Fruit fly (Drosophila melanogaster) whole organism, embryonic: ENCODE results near the gene Pk34A.

Source experiments
- Abd-B ChIP-seq: fragments of 200-800 bp; sonication (Bioruptor generic); optimal IDR thresholded peaks from 2 replicates; lab custom pipeline; 2018; ENCODE audit warnings: missing biosample characterization, mild to moderate bottlenecking, missing genetic modification characterization, moderate library complexity
- Ada2b ChIP-seq: fragments of 200-800 bp; sonication (Bioruptor generic); IDR thresholded peaks from 2 replicates; pipeline ENCODE4 v1.3.6; 2022; ENCODE audit warnings: missing biosample characterization, missing genetic modification characterization
- Atf-2 ChIP-seq: fragments of 200-800 bp; sonication (Bioruptor generic); optimal IDR thresholded peaks from 2 replicates; lab custom pipeline; 2016; ENCODE audit warnings: missing biosample characterization, missing genetic modification characterization
- BtbVII ChIP-seq: fragments of 200-800 bp; sonication (Bioruptor generic); optimal IDR thresholded peaks from 3 replicates; lab custom pipeline; 2017; ENCODE audit warnings: missing biosample characterization, mild to moderate bottlenecking, missing genetic modification characterization
- CG1024 ChIP-seq: fragments of 200-800 bp; sonication (Bioruptor generic); IDR thresholded peaks from 2 replicates; pipeline ENCODE4 v1.3.6; 2022; ENCODE audit warnings: missing biosample characterization, missing genetic modification characterization
- CG10321 ChIP-seq: fragments of 200-800 bp; sonication (Bioruptor generic); IDR thresholded peaks from 2 replicates; pipeline ENCODE4 v1.3.6; 2022; ENCODE audit warnings: missing biosample characterization, missing genetic modification characterization
- CG11504 ChIP-seq: fragments of 200-800 bp; sonication (Bioruptor generic); optimal IDR thresholded peaks from 3 replicates; lab custom pipeline; 2019; ENCODE audit warnings: missing biosample characterization, mild to moderate bottlenecking, missing genetic modification characterization, moderate library complexity
- CG12071 ChIP-seq: fragments of 200-800 bp; sonication (Bioruptor generic); optimal IDR thresholded peaks from 3 replicates; lab custom pipeline; 2018; ENCODE audit warnings: missing biosample characterization, mild to moderate bottlenecking, missing genetic modification characterization
- CG13624 ChIP-seq: fragments of 200-800 bp; sonication (Bioruptor generic); optimal IDR thresholded peaks from 2 replicates; lab custom pipeline; 2016; ENCODE audit warnings: missing biosample characterization, missing genetic modification characterization
- CG14441 ChIP-seq: fragments of 200-800 bp; sonication (Bioruptor generic); IDR thresholded peaks from 2 replicates; pipeline ENCODE4 v1.3.6; 2022; ENCODE audit warnings: missing biosample characterization, missing genetic modification characterization
- CG14965 ChIP-seq: fragments of 200-800 bp; sonication (Bioruptor generic); optimal IDR thresholded peaks from 2 replicates; lab custom pipeline; 2016; ENCODE audit warnings: missing biosample characterization, missing genetic modification characterization, borderline replicate concordance
- CG16813 ChIP-seq: fragments of 200-800 bp; sonication (Bioruptor generic); IDR thresholded peaks from 3 replicates; pipeline ENCODE4 v1.3.6; 2022; ENCODE audit warnings: missing biosample characterization, missing genetic modification characterization; ENCODE audit not compliant: partially characterized antibody
- CG1792 ChIP-seq: fragments of 200-800 bp; sonication (Bioruptor generic); optimal IDR thresholded peaks from 2 replicates; lab custom pipeline; 2016; ENCODE audit warnings: missing biosample characterization, missing genetic modification characterization
- CG1832 ChIP-seq: fragments of 200-800 bp; sonication (Bioruptor generic); optimal IDR thresholded peaks from 2 replicates; lab custom pipeline; 2017; ENCODE audit warnings: missing biosample characterization, mild to moderate bottlenecking, missing genetic modification characterization, inconsistent platforms
- CG18476 ChIP-seq: fragments of 200-800 bp; sonication (Bioruptor generic); optimal IDR thresholded peaks from 2 replicates; lab custom pipeline; 2016; ENCODE audit warnings: missing biosample characterization, mild to moderate bottlenecking, missing genetic modification characterization
- CG18599 ChIP-seq: fragments of 200-800 bp; sonication (Bioruptor generic); optimal IDR thresholded peaks from 3 replicates; lab custom pipeline; 2017; ENCODE audit warnings: missing biosample characterization, missing genetic modification characterization, mild to moderate bottlenecking, moderate library complexity, missing genetic modification reagents
- CG18619 ChIP-seq: fragments of 200-800 bp; sonication (Bioruptor generic); optimal IDR thresholded peaks from 3 replicates; lab custom pipeline; 2017; ENCODE audit warnings: missing biosample characterization, mild to moderate bottlenecking, missing genetic modification characterization
- CG3726 ChIP-seq: fragments of 200-800 bp; sonication (Bioruptor generic); IDR thresholded peaks from 3 replicates; pipeline ENCODE4, ENCODE4 v1.3.6; 2022; ENCODE audit warnings: missing biosample characterization, missing genetic modification characterization
- CG3995 ChIP-seq: fragments of 200-800 bp; sonication (Bioruptor generic); optimal IDR thresholded peaks from 3 replicates; lab custom pipeline; 2016; ENCODE audit warnings: missing biosample characterization, missing genetic modification characterization
- CG43689 ChIP-seq: fragments of 200-800 bp; sonication (Bioruptor generic); IDR thresholded peaks from 2 replicates; pipeline ENCODE4 v1.3.6; 2022; ENCODE audit warnings: missing biosample characterization, missing genetic modification characterization
- CG4730 ChIP-seq: fragments of 200-800 bp; sonication (Bioruptor generic); IDR thresholded peaks from 2 replicates; pipeline ENCODE4 v1.3.6; 2022; ENCODE audit warnings: missing biosample characterization, missing genetic modification characterization
- CG6813 ChIP-seq: fragments of 200-800 bp; sonication (Bioruptor generic); optimal IDR thresholded peaks from 2 replicates; lab custom pipeline; 2017; ENCODE audit warnings: missing biosample characterization, missing genetic modification characterization, mild to moderate bottlenecking, moderate library complexity, missing genetic modification reagents
- CG8388 ChIP-seq: fragments of 200-800 bp; sonication (Bioruptor generic); optimal IDR thresholded peaks from 2 replicates; lab custom pipeline; 2019; ENCODE audit warnings: missing biosample characterization, mild to moderate bottlenecking, missing genetic modification characterization, moderate library complexity
- CG8944 ChIP-seq: fragments of 200-800 bp; sonication (Bioruptor generic); optimal IDR thresholded peaks from 3 replicates; lab custom pipeline; 2016; ENCODE audit warnings: missing biosample characterization, missing genetic modification characterization
- GATAe ChIP-seq: fragments of 200-800 bp; sonication (Bioruptor generic); conservative IDR thresholded peaks from 2 replicates; pipeline ENCODE4 v1.3.6; 2022; ENCODE audit warnings: missing biosample characterization, missing genetic modification characterization
- Gug ChIP-seq: fragments of 200-800 bp; sonication (Bioruptor generic); IDR thresholded peaks from 4 replicates; pipeline ENCODE4 v1.3.6; 2022; ENCODE audit warnings: missing biosample characterization, missing genetic modification characterization
- HmgZ ChIP-seq: fragments of 200-800 bp; sonication (Bioruptor generic); optimal IDR thresholded peaks from 2 replicates; lab custom pipeline; 2018; ENCODE audit warnings: missing biosample characterization, mild to moderate bottlenecking, missing genetic modification characterization
- MTF-1 ChIP-seq: fragments of 200-800 bp; sonication (Bioruptor generic); optimal IDR thresholded peaks from 2 replicates; lab custom pipeline; 2018; ENCODE audit warnings: missing biosample characterization, mild to moderate bottlenecking, missing genetic modification characterization, borderline replicate concordance
- Oaz ChIP-seq: fragments of 200-800 bp; sonication (Bioruptor generic); IDR thresholded peaks from 2 replicates; pipeline ENCODE4 v1.3.6; 2022; ENCODE audit warnings: missing biosample characterization, missing genetic modification characterization
- Stat92E ChIP-seq, 3 experiments: fragments of >200 bp in 2 of 3; fragments of 200-800 bp in 1 of 3; sonication (Bioruptor generic) in 1 of 3; optimal IDR thresholded peaks; 2 replicates each; lab custom pipeline; 2017 to 2019; ENCODE audit warnings: missing biosample characterization in 3 of 3, missing genetic modification characterization in 3 of 3, mild to moderate bottlenecking in 1 of 3, moderate library complexity in 1 of 3
- Taf1 ChIP-seq: fragments of 200-800 bp; sonication (Bioruptor generic); IDR thresholded peaks from 2 replicates; pipeline ENCODE4 v1.3.6; 2022; ENCODE audit warnings: missing biosample characterization, missing genetic modification characterization
- Trl ChIP-seq, 3 experiments: fragments of >200 bp in 2 of 3; fragments of 200-800 bp in 1 of 3; sonication (Bioruptor generic) in 1 of 3; optimal IDR thresholded peaks; 2 replicates in 1 of 3; 3 replicates in 2 of 3; lab custom pipeline; 2016 to 2017; ENCODE audit warnings: missing biosample characterization in 1 of 3, missing genetic modification characterization in 1 of 3
- abd-A ChIP-seq: fragments of 200-800 bp; sonication (Bioruptor generic); optimal IDR thresholded peaks from 3 replicates; lab custom pipeline; 2019; ENCODE audit warnings: missing biosample characterization, mild to moderate bottlenecking, missing genetic modification characterization, moderate library complexity
- ara ChIP-seq: fragments of 200-800 bp; sonication (Bioruptor generic); IDR thresholded peaks from 2 replicates; pipeline ENCODE4 v1.3.6; 2022; ENCODE audit warnings: missing biosample characterization, missing genetic modification characterization
- bsh ChIP-seq, 2 experiments: fragments of 200-800 bp; sonication (Bioruptor generic); optimal IDR thresholded peaks; 2 replicates each; lab custom pipeline; 2017 to 2018; ENCODE audit warnings: mild to moderate bottlenecking in 2 of 2, missing biosample characterization in 2 of 2, missing genetic modification characterization in 2 of 2, moderate library complexity in 1 of 2
- crc ChIP-seq: fragments of 200-800 bp; sonication (Bioruptor generic); optimal IDR thresholded peaks from 2 replicates; lab custom pipeline; 2016; ENCODE audit warnings: missing biosample characterization, missing genetic modification characterization
- exex ChIP-seq: fragments of 200-800 bp; sonication (Bioruptor generic); optimal IDR thresholded peaks from 4 replicates; lab custom pipeline; 2018; ENCODE audit warnings: missing biosample characterization, mild to moderate bottlenecking, missing genetic modification characterization, moderate library complexity
- gt ChIP-seq: fragments of 200-800 bp; sonication (Bioruptor generic); IDR thresholded peaks from 2 replicates; pipeline ENCODE4 v1.3.6; 2022; ENCODE audit warnings: missing biosample characterization, missing genetic modification characterization
- ken ChIP-seq: fragments of 200-800 bp; sonication (Bioruptor generic); IDR thresholded peaks from 3 replicates; pipeline ENCODE4 v1.3.6; 2022; ENCODE audit warnings: missing biosample characterization, missing genetic modification characterization
- mld ChIP-seq: fragments of 200-800 bp; sonication (Bioruptor generic); IDR thresholded peaks from 3 replicates; pipeline ENCODE4 v1.3.6; 2022; ENCODE audit warnings: missing biosample characterization, missing genetic modification characterization; ENCODE audit not compliant: partially characterized antibody
- row ChIP-seq: fragments of 200-800 bp; sonication (Bioruptor generic); IDR thresholded peaks from 3 replicates; pipeline ENCODE4 v1.3.6; 2022; ENCODE audit warnings: missing biosample characterization, missing genetic modification characterization
- run ChIP-seq: fragments of 200-800 bp; sonication (Bioruptor generic); optimal IDR thresholded peaks from 3 replicates; lab custom pipeline; 2018; ENCODE audit warnings: missing biosample characterization, mild to moderate bottlenecking, missing genetic modification characterization
- salm ChIP-seq: fragments of 200-800 bp; sonication (Bioruptor generic); optimal IDR thresholded peaks from 2 replicates; lab custom pipeline; 2018; ENCODE audit warnings: missing biosample characterization, mild to moderate bottlenecking, missing genetic modification characterization
- sc ChIP-seq, 3 experiments: fragments of >200 bp in 2 of 3; fragments of 200-800 bp in 1 of 3; sonication (Bioruptor generic) in 1 of 3; optimal IDR thresholded peaks; 2 replicates in 2 of 3; 3 replicates in 1 of 3; lab custom pipeline; 2017; ENCODE audit warnings: mild to moderate bottlenecking in 1 of 3, missing biosample characterization in 1 of 3, missing genetic modification characterization in 1 of 3, missing genetic modification reagents in 1 of 3
- sna ChIP-seq: fragments of 200-800 bp; sonication (Bioruptor generic); IDR thresholded peaks from 2 replicates; pipeline ENCODE4 v1.3.6; 2022; ENCODE audit warnings: missing biosample characterization, missing genetic modification characterization; ENCODE audit not compliant: partially characterized antibody
- ttk ChIP-seq: fragments of 200-800 bp; sonication (Bioruptor generic); IDR thresholded peaks from 2 replicates; pipeline ENCODE4 v2.1.2; 2022; ENCODE audit warnings: missing biosample characterization, missing genetic modification characterization

Gene Pk34A

dm6 chr2L:13176123-13176522 lies 17.5 kb downstream of the Pk34A start, which contains the start of gene CG43925:
CG43925 (plus strand) TSS chr2L:13176423.
- TF ChIP-seq CG13624 (no peak), ken (GFP tag; lab: Robert Waterston, UW) (0 out of 3 replicates have a peak, but pooled peaks have one; percentile 23), mld (no peak), CG1832 (GFP tag; lab: Kevin White, UChicago) (no peak)

DNA sequence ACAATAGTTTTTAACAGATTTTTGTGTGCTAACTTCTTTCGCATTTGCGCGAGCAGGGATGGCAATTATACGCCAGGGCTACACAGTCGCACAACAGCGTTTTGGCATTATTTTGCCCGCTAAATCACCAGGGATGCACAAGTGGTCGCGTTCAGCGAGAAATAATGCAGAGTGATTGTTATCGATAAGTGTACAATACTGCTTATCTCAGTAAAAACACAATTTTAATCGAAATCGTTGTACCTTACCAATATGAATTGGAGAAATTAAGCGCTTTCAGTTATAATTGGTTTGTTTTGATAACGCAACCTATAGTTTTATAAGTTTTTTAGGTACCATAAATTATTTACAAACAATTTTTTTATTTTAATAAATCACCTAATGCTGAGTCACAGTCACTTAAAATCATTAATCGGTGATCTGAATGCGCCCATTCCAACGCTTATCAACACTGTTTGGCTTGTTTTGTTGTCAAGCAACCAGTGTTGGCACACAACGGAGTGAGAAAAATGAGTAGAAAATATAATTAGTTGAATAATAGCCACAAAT lies 18.2 kb downstream of the Pk34A start, which contains the start of the genes Sfmbt and CG5439:
Gene Sfmbt (minus strand): TSS at position 85 of the 549 bp plus-strand sequence.
Gene CG5439 (plus strand): TSS at position 450 of the 549 bp plus-strand sequence.
- TF ChIP-seq ttk (peak; percentile 30; the same call in 1 of the 2 replicates), bsh (GFP tag; optimal IDR thresholded peaks at IDR 0.05; lab: Kevin White, UChicago) (peak in 1 of 2 experiments; percentile 50), Oaz (GFP tag; lab: Robert Waterston, UW) (peak; percentile 9; the same call in 1 of the 2 replicates), CG6813 (no peak), ara (GFP tag; lab: Robert Waterston, UW) (no peak), Stat92E (GFP tag; optimal IDR thresholded peaks at IDR 0.05; lab: Kevin White, UChicago) (peak in 1 of 3 experiments; percentile 30), CG1024 (GFP tag; lab: Robert Waterston, UW) (no peak; the same call in 1 of the 2 replicates), CG18619 (GFP tag; lab: Kevin White, UChicago) (peak; percentile 75), CG12071 (GFP tag; lab: Kevin White, UChicago) (no peak), CG10321 (no peak), HmgZ (tag; lab: Kevin White, UChicago) (peak; percentile 84), CG18476 (GFP tag; lab: Kevin White, UChicago) (peak; percentile 76), Taf1 (no peak; the same call in 1 of the 2 replicates), BtbVII (peak; percentile 9), CG8388 (GFP tag; lab: Kevin White, UChicago) (peak; percentile 65), GATAe (GFP tag; lab: Robert Waterston, UW) (peak; percentile 22; the same call in 1 of the 2 replicates), gt (GFP tag; lab: Robert Waterston, UW) (peak; percentile 15; the same call in 1 of the 2 replicates), Gug (GFP tag; lab: Robert Waterston, UW) (peak; percentile 88), Trl (optimal IDR thresholded peaks at IDR 0.05; lab: Kevin White, UChicago) (no peak), Trl (GFP tag; optimal IDR thresholded peaks at IDR 0.05; lab: Kevin White, UChicago) (peak; percentile 82), CG43689 (no peak), abd-A (tag; lab: Kevin White, UChicago) (no peak), exex (tag; lab: Kevin White, UChicago) (no peak), Abd-B (no peak), MTF-1 (GFP tag; lab: Kevin White, UChicago) (no peak), CG4730 (GFP tag; lab: Robert Waterston, UW) (no peak), CG1792 (GFP tag; lab: Kevin White, UChicago) (peak; percentile 31), sc (optimal IDR thresholded peaks at IDR 0.05; lab: Kevin White, UChicago) (no peak), sc (GFP tag; optimal IDR thresholded peaks at IDR 0.05; lab: Kevin White, UChicago) (no peak), CG14965 (GFP tag; lab: Kevin White, UChicago) (no peak), Atf-2 (GFP tag; lab: Kevin White, UChicago) (peak; percentile 66), row (peak; percentile 94), salm (tag; lab: Kevin White, UChicago) (peak; percentile 5), CG16813 (GFP tag; lab: Robert Waterston, UW) (peak; percentile 53; the same call in 2 of the 3 replicates), run (tag; lab: Kevin White, UChicago) (no peak), CG14441 (GFP tag; lab: Robert Waterston, UW) (peak; percentile 71), Ada2b (GFP tag; lab: Robert Waterston, UW) (no peak), CG3726 (no peak), crc (peak; percentile 29), CG18599 (GFP tag; lab: Kevin White, UChicago) (no peak), sna (GFP tag; lab: Robert Waterston, UW) (no peak; the same call in 1 of the 2 replicates), CG8944 (GFP tag; lab: Kevin White, UChicago) (peak; percentile 72), CG3995 (peak; percentile 100), CG11504 (tag; lab: Kevin White, UChicago) (no peak)
